Fruit fly (Drosophila melanogaster) whole organism, embryonic: Measurements from ENCODE around the gene fzo.
A peak's percentile ranks its signal among the peaks of the same experiment; 100 is the strongest.

Experiments used
- Ada2b ChIP-seq: fragments of 200-800 bp; sonication (Bioruptor generic); IDR thresholded peaks from 2 replicates; pipeline ENCODE4 v1.3.6; 2022; ENCODE audit warnings: missing biosample characterization, missing genetic modification characterization
- CG10267 ChIP-seq: fragments of 200-800 bp; sonication (Bioruptor generic); optimal IDR thresholded peaks from 2 replicates; lab custom pipeline; 2018; ENCODE audit warnings: missing biosample characterization, mild to moderate bottlenecking, missing genetic modification characterization, moderate library complexity
- CG10431 ChIP-seq: fragments of 200-800 bp; sonication (Bioruptor generic); optimal IDR thresholded peaks from 3 replicates; lab custom pipeline; 2018; ENCODE audit warnings: missing biosample characterization, mild to moderate bottlenecking, missing genetic modification characterization
- CG10979 ChIP-seq: fragments of 200-800 bp; sonication (Bioruptor generic); optimal IDR thresholded peaks from 2 replicates; lab custom pipeline; 2018; ENCODE audit warnings: missing biosample characterization, mild to moderate bottlenecking, missing genetic modification characterization, moderate library complexity
- CG12942 ChIP-seq: fragments of 200-800 bp; sonication (Bioruptor generic); optimal IDR thresholded peaks from 3 replicates; lab custom pipeline; 2016; ENCODE audit warnings: missing biosample characterization, missing genetic modification characterization
- CG14050 ChIP-seq: fragments of 200-800 bp; sonication (Bioruptor generic); IDR thresholded peaks from 3 replicates; pipeline ENCODE4 v1.3.6; 2022; ENCODE audit warnings: missing biosample characterization, missing genetic modification characterization
- CG14710 ChIP-seq: fragments of 200-800 bp; sonication (Bioruptor generic); optimal IDR thresholded peaks from 3 replicates; lab custom pipeline; 2019; ENCODE audit warnings: missing biosample characterization, mild to moderate bottlenecking, missing genetic modification characterization, moderate library complexity
- CG18764 ChIP-seq: fragments of 200-800 bp; sonication (Bioruptor generic); optimal IDR thresholded peaks from 3 replicates; lab custom pipeline; 2016; ENCODE audit warnings: missing biosample characterization, missing genetic modification characterization
- CG30431 ChIP-seq: fragments of 200-800 bp; sonication (Bioruptor generic); optimal IDR thresholded peaks from 2 replicates; lab custom pipeline; 2017; ENCODE audit warnings: missing biosample characterization, missing genetic modification characterization
- CG4282 ChIP-seq: fragments of 200-800 bp; sonication (Bioruptor generic); optimal IDR thresholded peaks from 2 replicates; lab custom pipeline; 2016; ENCODE audit warnings: missing biosample characterization, missing genetic modification characterization
- CG4404 ChIP-seq: fragments of 200-800 bp; sonication (Bioruptor generic); IDR thresholded peaks from 2 replicates; pipeline ENCODE4 v1.3.6; 2022; ENCODE audit warnings: missing biosample characterization, missing genetic modification characterization
- CG5180 ChIP-seq: fragments of 200-800 bp; sonication (Bioruptor generic); optimal IDR thresholded peaks from 3 replicates; lab custom pipeline; 2017; ENCODE audit warnings: missing biosample characterization, missing genetic modification characterization, mild to moderate bottlenecking, moderate library complexity, missing genetic modification reagents
- CG7271 ChIP-seq: fragments of 200-800 bp; sonication (Bioruptor generic); optimal IDR thresholded peaks from 2 replicates; lab custom pipeline; 2018; ENCODE audit warnings: missing biosample characterization, mild to moderate bottlenecking, missing genetic modification characterization, moderate library complexity
- CG8281 ChIP-seq: fragments of 200-800 bp; sonication (Bioruptor generic); optimal IDR thresholded peaks from 2 replicates; lab custom pipeline; 2018; ENCODE audit warnings: missing biosample characterization, mild to moderate bottlenecking, missing genetic modification characterization, moderate library complexity
- CG8359 ChIP-seq: fragments of 200-800 bp; sonication (Bioruptor generic); optimal IDR thresholded peaks from 2 replicates; lab custom pipeline; 2017; ENCODE audit warnings: missing biosample characterization, mild to moderate bottlenecking, missing genetic modification characterization, borderline replicate concordance
- CG8924 ChIP-seq: fragments of 200-800 bp; optimal IDR thresholded peaks from 3 replicates; lab custom pipeline; 2019; ENCODE audit warnings: missing biosample characterization, mild to moderate bottlenecking, missing genetic modification characterization, moderate library complexity
- Doc3 ChIP-seq: fragments of 200-800 bp; sonication (Bioruptor generic); IDR thresholded peaks from 3 replicates; pipeline ENCODE4 v1.3.6; 2022; ENCODE audit warnings: missing biosample characterization, missing genetic modification characterization; ENCODE audit not compliant: partially characterized antibody
- Elba2 ChIP-seq: fragments of 200-800 bp; sonication (Bioruptor generic); optimal IDR thresholded peaks from 3 replicates; lab custom pipeline; 2016; ENCODE audit warnings: missing biosample characterization, missing genetic modification characterization
- H2.0 ChIP-seq: fragments of 200-800 bp; sonication (Bioruptor generic); IDR thresholded peaks from 2 replicates; pipeline ENCODE4 v1.3.6; 2022; ENCODE audit warnings: missing biosample characterization, missing genetic modification characterization
- Lhr ChIP-seq: fragments of 200-800 bp; sonication (Bioruptor generic); optimal IDR thresholded peaks from 3 replicates; lab custom pipeline; 2017; ENCODE audit warnings: mild to moderate bottlenecking, missing biosample characterization, missing genetic modification reagents, missing genetic modification characterization
- MESR4 ChIP-seq: fragments of 200-800 bp; sonication (Bioruptor generic); optimal IDR thresholded peaks from 2 replicates; lab custom pipeline; 2018; ENCODE audit warnings: missing biosample characterization, mild to moderate bottlenecking, missing genetic modification characterization, moderate library complexity
- Max ChIP-seq: fragments of 200-800 bp; sonication (Bioruptor generic); optimal IDR thresholded peaks from 2 replicates; lab custom pipeline; 2016; ENCODE audit warnings: missing biosample characterization, mild to moderate bottlenecking, missing genetic modification characterization
- Myb ChIP-seq: fragments of 200-800 bp; sonication (Bioruptor generic); optimal IDR thresholded peaks from 2 replicates; lab custom pipeline; 2016; ENCODE audit warnings: missing biosample characterization, missing genetic modification characterization
- NC2β ChIP-seq: fragments of 200-800 bp; sonication (Bioruptor generic); optimal IDR thresholded peaks from 2 replicates; lab custom pipeline; 2016; ENCODE audit warnings: missing biosample characterization, missing genetic modification characterization
- Oaz ChIP-seq: fragments of 200-800 bp; sonication (Bioruptor generic); IDR thresholded peaks from 2 replicates; pipeline ENCODE4 v1.3.6; 2022; ENCODE audit warnings: missing biosample characterization, missing genetic modification characterization
- Poxn ChIP-seq: fragments of 200-800 bp; sonication (Bioruptor generic); IDR thresholded peaks from 2 replicates; pipeline ENCODE4 v1.3.6; 2022; ENCODE audit warnings: missing biosample characterization, missing genetic modification characterization
- Rx ChIP-seq: fragments of 200-800 bp; sonication (Bioruptor generic); IDR thresholded peaks from 2 replicates; pipeline ENCODE4 v1.3.6; 2022; ENCODE audit warnings: missing biosample characterization, missing genetic modification characterization
- Side ChIP-seq: fragments of 200-800 bp; sonication (Bioruptor generic); optimal IDR thresholded peaks from 2 replicates; lab custom pipeline; 2016; ENCODE audit warnings: missing biosample characterization, missing genetic modification characterization
- Six4 ChIP-seq: fragments of 200-800 bp; sonication (Bioruptor generic); optimal IDR thresholded peaks from 2 replicates; lab custom pipeline; 2016; ENCODE audit warnings: missing biosample characterization, missing genetic modification characterization
- Sox100B ChIP-seq: fragments of 200-800 bp; sonication (Bioruptor generic); optimal IDR thresholded peaks from 3 replicates; lab custom pipeline; 2018; ENCODE audit warnings: missing biosample characterization, mild to moderate bottlenecking, missing genetic modification characterization
- Sry-δ ChIP-seq: fragments of 200-800 bp; sonication (Bioruptor generic); optimal IDR thresholded peaks from 2 replicates; lab custom pipeline; 2016; ENCODE audit warnings: missing biosample characterization, missing genetic modification characterization
- ab ChIP-seq: fragments of 200-800 bp; sonication (Bioruptor generic); optimal IDR thresholded peaks from 2 replicates; lab custom pipeline; 2016; ENCODE audit warnings: missing biosample characterization, missing genetic modification characterization
- al ChIP-seq: fragments of 200-800 bp; sonication (Bioruptor generic); IDR thresholded peaks from 2 replicates; pipeline ENCODE4 v1.3.6; 2022; ENCODE audit warnings: missing biosample characterization, missing genetic modification characterization
- amos ChIP-seq: fragments of 200-800 bp; sonication (Bioruptor generic); IDR thresholded peaks from 2 replicates; pipeline ENCODE4 v1.3.6; 2022; ENCODE audit warnings: missing biosample characterization, missing genetic modification characterization; ENCODE audit not compliant: partially characterized antibody
- bab2 ChIP-seq: fragments of 200-800 bp; sonication (Bioruptor generic); optimal IDR thresholded peaks from 2 replicates; lab custom pipeline; 2016; ENCODE audit warnings: missing biosample characterization, missing genetic modification characterization
- cad ChIP-seq: fragments of >200 bp; optimal IDR thresholded peaks from 2 replicates; lab custom pipeline; 2017; ENCODE audit warnings: missing biosample characterization, missing genetic modification characterization
- corto ChIP-seq: fragments of 200-800 bp; sonication (Bioruptor generic); optimal IDR thresholded peaks from 2 replicates; lab custom pipeline; 2016; ENCODE audit warnings: missing biosample characterization, mild to moderate bottlenecking, missing genetic modification characterization, moderate library complexity
- dan ChIP-seq: fragments of 200-800 bp; sonication (Bioruptor generic); IDR thresholded peaks from 2 replicates; pipeline ENCODE4 v1.3.6; 2022; ENCODE audit warnings: missing biosample characterization, missing genetic modification characterization
- danr ChIP-seq: fragments of 200-800 bp; sonication (Bioruptor generic); IDR thresholded peaks from 2 replicates; pipeline ENCODE4 v1.3.6; 2022; ENCODE audit warnings: missing biosample characterization, missing genetic modification characterization
- dimm ChIP-seq: fragments of 200-800 bp; sonication (Bioruptor generic); IDR thresholded peaks from 2 replicates; pipeline ENCODE4 v1.3.6; 2022; ENCODE audit warnings: missing biosample characterization, missing genetic modification characterization
- fu2 ChIP-seq: fragments of 200-800 bp; sonication (Bioruptor generic); optimal IDR thresholded peaks from 2 replicates; lab custom pipeline; 2016; ENCODE audit warnings: missing biosample characterization, missing genetic modification characterization
- gce ChIP-seq: fragments of 200-800 bp; sonication (Bioruptor generic); IDR thresholded peaks from 3 replicates; pipeline ENCODE4 v1.3.6; 2022; ENCODE audit warnings: missing biosample characterization, missing genetic modification characterization
- grau ChIP-seq: fragments of 200-800 bp; optimal IDR thresholded peaks from 3 replicates; lab custom pipeline; 2019; ENCODE audit warnings: missing biosample characterization, mild to moderate bottlenecking, missing genetic modification characterization, moderate library complexity
- gt ChIP-seq: fragments of 200-800 bp; sonication (Bioruptor generic); IDR thresholded peaks from 2 replicates; pipeline ENCODE4 v1.3.6; 2022; ENCODE audit warnings: missing biosample characterization, missing genetic modification characterization
- lilli ChIP-seq: fragments of 200-800 bp; sonication (Bioruptor generic); optimal IDR thresholded peaks from 3 replicates; lab custom pipeline; 2016; ENCODE audit warnings: missing biosample characterization, missing genetic modification characterization
- nerfin-1 ChIP-seq: fragments of 200-800 bp; sonication (Bioruptor generic); optimal IDR thresholded peaks from 3 replicates; lab custom pipeline; 2019; ENCODE audit warnings: missing biosample characterization, mild to moderate bottlenecking, missing genetic modification characterization, moderate library complexity
- onecut ChIP-seq: fragments of 200-800 bp; sonication (Bioruptor generic); IDR thresholded peaks from 2 replicates; pipeline ENCODE4 v1.3.6; 2022; ENCODE audit warnings: missing biosample characterization, missing genetic modification characterization
- ranshi ChIP-seq: fragments of 200-800 bp; sonication (Bioruptor generic); IDR thresholded peaks from 2 replicates; pipeline ENCODE4 v1.3.6; 2022; ENCODE audit warnings: missing biosample characterization, missing genetic modification characterization
- sd ChIP-seq: fragments of 200-800 bp; sonication (Bioruptor generic); optimal IDR thresholded peaks from 3 replicates; lab custom pipeline; 2018; ENCODE audit warnings: missing biosample characterization, mild to moderate bottlenecking, missing genetic modification characterization, moderate library complexity
- toy ChIP-seq: fragments of 200-800 bp; sonication (Bioruptor generic); IDR thresholded peaks from 2 replicates; pipeline ENCODE4 v1.3.6; 2022; ENCODE audit warnings: missing biosample characterization, missing genetic modification characterization
- zfh2 ChIP-seq: fragments of 200-800 bp; sonication (Bioruptor generic); optimal IDR thresholded peaks from 2 replicates; lab custom pipeline; 2016; ENCODE audit warnings: missing biosample characterization, missing genetic modification characterization

The fzo gene

DNA sequence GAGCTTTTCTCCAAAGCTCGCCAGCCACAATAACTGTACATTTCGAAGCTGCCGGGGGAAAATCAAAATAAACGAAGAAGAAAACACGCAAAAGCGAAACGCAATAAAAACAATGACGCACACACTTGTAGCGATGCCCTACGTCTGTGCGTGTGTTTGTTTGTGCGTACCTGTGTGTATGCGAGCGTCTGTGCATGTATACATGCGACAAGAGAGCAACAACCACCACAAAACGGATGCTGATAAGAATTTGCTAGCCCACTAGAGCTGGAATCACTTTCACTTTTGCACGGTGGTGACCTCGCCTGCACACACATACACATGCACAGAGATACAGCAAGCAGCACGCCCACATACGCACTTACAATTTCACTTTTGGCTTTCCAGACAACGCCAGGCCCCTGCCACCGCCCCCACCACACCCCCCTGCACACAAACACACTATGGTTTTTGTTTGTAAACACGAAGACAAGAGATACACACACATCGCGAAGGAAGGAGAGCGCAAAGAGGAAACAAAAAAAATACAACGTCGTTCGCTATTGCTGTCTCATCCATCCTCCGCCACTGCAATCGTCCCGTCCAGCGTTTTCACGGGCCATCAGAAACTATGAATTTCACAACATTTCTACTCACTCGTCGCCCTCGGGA is 46.8 kb downstream of the fzo start (continued):
- no peak for TF ChIP-seq danr (GFP tag; lab: Robert Waterston, UW)
- no peak for TF ChIP-seq Side
- TF ChIP-seq CG7271: no peak
- no peak for TF ChIP-seq Doc3 (GFP tag; lab: Robert Waterston, UW)
- no peak for TF ChIP-seq Six4
- TF ChIP-seq CG4282 (GFP tag; lab: Kevin White, UChicago): no peak
- TF ChIP-seq CG10979 (tag; lab: Kevin White, UChicago): peak; percentile 25
- TF ChIP-seq Oaz (GFP tag; lab: Robert Waterston, UW): no peak
- TF ChIP-seq ab (GFP tag; lab: Kevin White, UChicago): no peak
- no peak for TF ChIP-seq Ada2b
- TF ChIP-seq Max: no peak
- no peak for TF ChIP-seq H2.0
- no peak for TF ChIP-seq CG14710 (tag; lab: Kevin White, UChicago)
- peak; percentile 51 for TF ChIP-seq cad (GFP tag; lab: Kevin White, UChicago)
- TF ChIP-seq bab2 (GFP tag; lab: Kevin White, UChicago): no peak
- no peak for TF ChIP-seq CG4404 (GFP tag; lab: Robert Waterston, UW)
- peak; percentile 4; the same call in 1 of the 2 replicates for TF ChIP-seq amos (GFP tag; lab: Robert Waterston, UW)
- no peak for TF ChIP-seq dan (GFP tag; lab: Robert Waterston, UW)
- no peak for TF ChIP-seq grau (tag; lab: Kevin White, UChicago)
- TF ChIP-seq NC2β (GFP tag; lab: Kevin White, UChicago): no peak
- TF ChIP-seq dimm (GFP tag; lab: Robert Waterston, UW): no peak
- TF ChIP-seq toy (GFP tag; lab: Robert Waterston, UW): no peak
- TF ChIP-seq ranshi (GFP tag; lab: Robert Waterston, UW): no peak
- peak; percentile 77 for TF ChIP-seq nerfin-1
- TF ChIP-seq Sox100B (GFP tag; lab: Kevin White, UChicago): no peak
- TF ChIP-seq gt (GFP tag; lab: Robert Waterston, UW): no peak
- no peak for TF ChIP-seq fu2
- TF ChIP-seq CG8281 (tag; lab: Kevin White, UChicago): no peak
- no peak for TF ChIP-seq CG8359
- TF ChIP-seq al (GFP tag; lab: Robert Waterston, UW): no peak
- no peak for TF ChIP-seq Elba2
- TF ChIP-seq lilli (GFP tag; lab: Kevin White, UChicago): no peak
- TF ChIP-seq CG10267 (tag; lab: Kevin White, UChicago): no peak
- TF ChIP-seq gce (GFP tag; lab: Robert Waterston, UW): no peak; the same call in 2 of the 3 replicates
- TF ChIP-seq CG8924: peak; percentile 36
- TF ChIP-seq sd: peak; percentile 59
- no peak for TF ChIP-seq Sry-δ (GFP tag; lab: Kevin White, UChicago)
- peak; percentile 80 for TF ChIP-seq CG10431 (GFP tag; lab: Kevin White, UChicago)
- peak; percentile 42 for TF ChIP-seq CG5180 (GFP tag; lab: Kevin White, UChicago)
- TF ChIP-seq corto (GFP tag; lab: Kevin White, UChicago): no peak
- TF ChIP-seq zfh2 (GFP tag; lab: Kevin White, UChicago): no peak
- no peak for TF ChIP-seq CG14050
- no peak for TF ChIP-seq Lhr (GFP tag; lab: Kevin White, UChicago)
- TF ChIP-seq MESR4 (GFP tag; lab: Kevin White, UChicago): no peak
- 0 out of 2 replicates have a peak, but pooled peaks have one; percentile 5 for TF ChIP-seq onecut
- no peak for TF ChIP-seq Myb
- no peak for TF ChIP-seq Poxn (GFP tag; lab: Robert Waterston, UW)
- TF ChIP-seq CG30431 (GFP tag; lab: Kevin White, UChicago): no peak
- TF ChIP-seq CG12942 (GFP tag; lab: Kevin White, UChicago): no peak
- no peak for TF ChIP-seq Rx (GFP tag; lab: Robert Waterston, UW)
- TF ChIP-seq CG18764 (GFP tag; lab: Kevin White, UChicago): no peak
